Worm (Caenorhabditis elegans) whole organism, young adult: ENCODE measurements around the gene glb-11.

Source experiments
- B0261.1 ChIP-seq: sonication (generic microtip); optimal IDR thresholded peaks from 2 replicates; lab custom pipeline; 2016; ENCODE audit warnings: mild to moderate bottlenecking, missing genetic modification characterization, moderate library complexity, missing compliant biosample characterization
- C17E4.6 ChIP-seq: fragments of 200-800 bp; sonication (Bioruptor generic); IDR thresholded peaks from 2 replicates; pipeline ENCODE4 v1.3.6; 2022; ENCODE audit warnings: missing genetic modification reagents, missing genetic modification characterization, missing compliant biosample characterization
- D2030.7 ChIP-seq: fragments of 200-800 bp; sonication (Bioruptor generic); IDR thresholded peaks from 2 replicates; pipeline ENCODE4 v1.3.6; 2022; ENCODE audit warnings: missing genetic modification reagents, missing genetic modification characterization, missing compliant biosample characterization
- F33H1.4 ChIP-seq: fragments of 200-800 bp; sonication (Bioruptor generic); IDR thresholded peaks from 2 replicates; pipeline ENCODE4 v1.3.6; 2022; ENCODE audit warnings: missing genetic modification reagents, missing genetic modification characterization, missing compliant biosample characterization
- F37B4.10 ChIP-seq: fragments of 200-800 bp; sonication (Bioruptor generic); IDR thresholded peaks from 2 replicates; pipeline ENCODE4 v1.3.6; 2022; ENCODE audit warnings: missing genetic modification characterization, missing compliant biosample characterization
- F49E8.2 ChIP-seq: sonication (generic microtip); optimal IDR thresholded peaks from 3 replicates; lab custom pipeline; 2017; ENCODE audit warnings: missing genetic modification characterization, mild to moderate bottlenecking, missing compliant biosample characterization, antibody characterized with exemption, moderate library complexity; ENCODE audit not compliant: insufficient read depth
- F52B5.7 ChIP-seq: sonication (generic microtip); optimal IDR thresholded peaks from 2 replicates; lab custom pipeline; 2016; ENCODE audit warnings: mild to moderate bottlenecking, missing genetic modification characterization, missing compliant biosample characterization
- F57A8.1 ChIP-seq: fragments of 200-800 bp; sonication (Bioruptor generic); optimal IDR thresholded peaks from 2 replicates; lab custom pipeline; 2018; ENCODE audit warnings: mild to moderate bottlenecking, missing genetic modification characterization, moderate library complexity, missing compliant biosample characterization
- K12H6.12 ChIP-seq: fragments of 200-800 bp; sonication (Bioruptor generic); optimal IDR thresholded peaks from 2 replicates; lab custom pipeline; 2018; ENCODE audit warnings: mild to moderate bottlenecking, missing genetic modification characterization, missing compliant biosample characterization
- T07F8.4 ChIP-seq: sonication (generic microtip); optimal IDR thresholded peaks from 2 replicates; lab custom pipeline; 2016; ENCODE audit warnings: mild to moderate bottlenecking, missing genetic modification characterization, moderate library complexity, missing compliant biosample characterization
- T26A5.8 ChIP-seq: sonication (generic microtip); optimal IDR thresholded peaks from 2 replicates; lab custom pipeline; 2016; ENCODE audit warnings: missing genetic modification characterization, missing compliant biosample characterization
- Y56A3A.18 ChIP-seq: fragments of 200-800 bp; sonication (Bioruptor generic); IDR thresholded peaks from 2 replicates; pipeline ENCODE4 v1.3.6; 2022; ENCODE audit warnings: missing genetic modification reagents, missing genetic modification characterization, missing compliant biosample characterization
- attf-3 ChIP-seq: fragments of 200-800 bp; sonication (Bioruptor generic); conservative IDR thresholded peaks from 2 replicates; pipeline ENCODE4 v1.3.6; 2022; ENCODE audit warnings: missing genetic modification reagents, missing genetic modification characterization, missing compliant biosample characterization
- cebp-1 ChIP-seq, 2 experiments: fragments of 200-800 bp in 1 of 2; sonication (Bioruptor generic) in 1 of 2; sonication (generic microtip) in 1 of 2; IDR thresholded peaks in 1 of 2; optimal IDR thresholded peaks in 1 of 2; 2 replicates each; pipeline versions ENCODE4 v1.3.6 to Lab custom; 2017 to 2022; ENCODE audit warnings: missing compliant biosample characterization in 2 of 2, missing genetic modification characterization in 2 of 2, mild to moderate bottlenecking in 1 of 2, missing genetic modification reagents in 1 of 2, moderate library complexity in 1 of 2
- ceh-58 ChIP-seq: fragments of 200-800 bp; sonication (Bioruptor generic); IDR thresholded peaks from 2 replicates; pipeline ENCODE4 v1.3.6; 2022; ENCODE audit warnings: missing genetic modification characterization, missing compliant biosample characterization
- egl-44 ChIP-seq: fragments of 200-800 bp; sonication (Bioruptor generic); IDR thresholded peaks from 2 replicates; pipeline ENCODE4 v1.3.6; 2022; ENCODE audit warnings: missing genetic modification reagents, missing genetic modification characterization, missing compliant biosample characterization
- ekl-4 ChIP-seq: fragments of 200-800 bp; sonication (Bioruptor generic); IDR thresholded peaks from 2 replicates; pipeline ENCODE4 v1.3.6; 2022; ENCODE audit warnings: missing genetic modification reagents, missing genetic modification characterization, missing compliant biosample characterization
- ets-4 ChIP-seq: fragments of 200-800 bp; sonication (Bioruptor generic); optimal IDR thresholded peaks from 2 replicates; lab custom pipeline; 2018; ENCODE audit warnings: mild to moderate bottlenecking, missing genetic modification characterization, missing compliant biosample characterization
- lin-54 ChIP-seq: fragments of 200-800 bp; sonication (Bioruptor generic); optimal IDR thresholded peaks from 2 replicates; lab custom pipeline; 2018; ENCODE audit warnings: mild to moderate bottlenecking, missing genetic modification characterization, missing compliant biosample characterization
- madf-6 ChIP-seq: fragments of 200-800 bp; sonication (Bioruptor generic); IDR thresholded peaks from 2 replicates; pipeline ENCODE4 v1.3.6; 2022; ENCODE audit warnings: missing genetic modification reagents, missing genetic modification characterization, missing compliant biosample characterization
- mcd-1 ChIP-seq: fragments of 200-800 bp; sonication (Bioruptor generic); IDR thresholded peaks from 2 replicates; pipeline ENCODE4 v1.3.6; 2022; ENCODE audit warnings: missing genetic modification reagents, missing genetic modification characterization, missing compliant biosample characterization
- mxl-1 ChIP-seq: sonication (generic microtip); optimal IDR thresholded peaks from 2 replicates; lab custom pipeline; 2016; ENCODE audit warnings: missing genetic modification characterization, missing compliant biosample characterization
- nfya-1 ChIP-seq: sonication (generic microtip); optimal IDR thresholded peaks from 2 replicates; lab custom pipeline; 2017; ENCODE audit warnings: antibody characterized with exemption, missing compliant biosample characterization, missing genetic modification characterization, borderline replicate concordance; ENCODE audit not compliant: insufficient read depth
- nhr-27 ChIP-seq: fragments of 200-800 bp; sonication (Bioruptor generic); optimal IDR thresholded peaks from 2 replicates; lab custom pipeline; 2018; ENCODE audit warnings: mild to moderate bottlenecking, missing genetic modification characterization, moderate library complexity, missing compliant biosample characterization
- nhr-90 ChIP-seq: sonication (generic microtip); optimal IDR thresholded peaks from 2 replicates; lab custom pipeline; 2016; ENCODE audit warnings: missing genotype, mild to moderate bottlenecking, missing genetic modification characterization, missing compliant biosample characterization
- rec-8 ChIP-seq, 2 experiments: sonication (generic microtip); optimal IDR thresholded peaks; 2 replicates each; lab custom pipeline; 2016; ENCODE audit warnings: mild to moderate bottlenecking in 2 of 2, missing genetic modification characterization in 2 of 2, missing genetic modification reagents in 2 of 2, missing genotype in 2 of 2, missing biosample characterization in 1 of 2, missing compliant biosample characterization in 1 of 2, moderate library complexity in 1 of 2
- snpc-1.1 ChIP-seq: sonication (generic microtip); optimal IDR thresholded peaks from 2 replicates; lab custom pipeline; 2017; ENCODE audit warnings: missing genetic modification characterization, mild to moderate bottlenecking, missing compliant biosample characterization, antibody characterized with exemption, moderate library complexity, missing genotype, missing genetic modification reagents; ENCODE audit not compliant: insufficient read depth
- snpc-3.4 ChIP-seq: sonication (generic microtip); optimal IDR thresholded peaks from 2 replicates; lab custom pipeline; 2017; ENCODE audit warnings: missing genetic modification characterization, mild to moderate bottlenecking, missing compliant biosample characterization, antibody characterized with exemption, moderate library complexity, missing genotype, missing genetic modification reagents
- tlf-1 ChIP-seq: fragments of 200-800 bp; sonication (Bioruptor generic); optimal IDR thresholded peaks from 2 replicates; lab custom pipeline; 2018; ENCODE audit warnings: mild to moderate bottlenecking, missing genetic modification characterization, missing compliant biosample characterization
- unc-130 ChIP-seq: sonication (generic microtip); optimal IDR thresholded peaks from 2 replicates; lab custom pipeline; 2016; ENCODE audit warnings: missing genetic modification reagents, missing genetic modification characterization, missing compliant biosample characterization
- zfh-2 ChIP-seq: fragments of 200-800 bp; sonication (Bioruptor generic); conservative IDR thresholded peaks from 2 replicates; pipeline ENCODE4 v1.3.6; 2022; ENCODE audit warnings: missing genetic modification reagents, missing genetic modification characterization, missing compliant biosample characterization
- ztf-6 ChIP-seq: fragments of 200-800 bp; sonication (Bioruptor generic); IDR thresholded peaks from 2 replicates; pipeline ENCODE4 v1.3.6; 2022; ENCODE audit warnings: missing genetic modification reagents, missing genetic modification characterization, missing compliant biosample characterization

The glb-11 gene

ce11 chrIII:4036740-4037139 lies 44.8 kb upstream of the glb-11 start, which contains the start of gene hum-5 (continued):
- TF ChIP-seq egl-44 = no peak
- TF ChIP-seq tlf-1 (GFP tag; lab: Kevin White, UChicago) = no peak
- TF ChIP-seq T07F8.4 = no peak
- TF ChIP-seq ets-4 = no peak
- TF ChIP-seq attf-3 = no peak
- no peak for TF ChIP-seq D2030.7 (GFP tag; lab: Robert Waterston, UW)

- TF ChIP-seq cebp-1 (GFP tag; IDR thresholded peaks at IDR 0.05; lab: Robert Waterston, UW) (peak; percentile 78), cebp-1 (tag; optimal IDR thresholded peaks at IDR 0.05; lab: Kevin White, UChicago) (peak; percentile 98), T07F8.4 (no peak)
These were observed 43.0 kb upstream of the glb-11 start for ce11 chrIII:4034984-4035383.

- TF ChIP-seq nfya-1 (no peak), F52B5.7 (tag; lab: Kevin White, UChicago) (no peak), ekl-4 (GFP tag; lab: Robert Waterston, UW) (no peak), rec-8 (tag; optimal IDR thresholded peaks at IDR 0.05; lab: Kevin White, UChicago) (no peak), mxl-1 (tag; lab: Kevin White, UChicago) (no peak), F57A8.1 (GFP tag; lab: Kevin White, UChicago) (no peak), Y56A3A.18 (GFP tag; lab: Robert Waterston, UW) (no peak), T26A5.8 (tag; lab: Kevin White, UChicago) (no peak), B0261.1 (tag; lab: Kevin White, UChicago) (no peak), ztf-6 (GFP tag; lab: Robert Waterston, UW) (no peak)
These were observed 38.9 kb upstream of the glb-11 start for ce11 chrIII:4030839-4031238.

- no peak for TF ChIP-seq lin-54 (GFP tag; lab: Kevin White, UChicago)
- no peak for TF ChIP-seq unc-130 (GFP tag; lab: Kevin White, UChicago)
- no peak for TF ChIP-seq F33H1.4 (GFP tag; lab: Robert Waterston, UW)
- TF ChIP-seq snpc-1.1 (tag; lab: Kevin White, UChicago) = no peak
- no peak for TF ChIP-seq K12H6.12 (tag; lab: Kevin White, UChicago)
- TF ChIP-seq zfh-2 (GFP tag; lab: Robert Waterston, UW) = no peak
- no peak for TF ChIP-seq F37B4.10
- no peak for TF ChIP-seq F49E8.2 (tag; lab: Kevin White, UChicago)
These were observed 36.1 kb upstream of the glb-11 start, which contains the start of gene T02C12.5 for ce11 chrIII:4028061-4028460. Gene T02C12.5 (minus strand): TSS chrIII:4028161.

ce11 chrIII:4021866-4022265 lies 29.9 kb upstream of the glb-11 start, which contains the start of gene tftc-5:
Gene tftc-5 (plus strand): TSS chrIII:4022166.
- TF ChIP-seq madf-6 (no peak), ceh-58 (no peak), C17E4.6 (GFP tag; lab: Robert Waterston, UW) (no peak), nhr-27 (no peak), snpc-3.4 (tag; lab: Kevin White, UChicago) (peak; percentile 7), nhr-90 (tag; lab: Kevin White, UChicago) (no peak), mcd-1 (GFP tag; lab: Robert Waterston, UW) (no peak)
